Worm (Caenorhabditis elegans): ENCODE results near the gene T01H3.2.

DNA sequence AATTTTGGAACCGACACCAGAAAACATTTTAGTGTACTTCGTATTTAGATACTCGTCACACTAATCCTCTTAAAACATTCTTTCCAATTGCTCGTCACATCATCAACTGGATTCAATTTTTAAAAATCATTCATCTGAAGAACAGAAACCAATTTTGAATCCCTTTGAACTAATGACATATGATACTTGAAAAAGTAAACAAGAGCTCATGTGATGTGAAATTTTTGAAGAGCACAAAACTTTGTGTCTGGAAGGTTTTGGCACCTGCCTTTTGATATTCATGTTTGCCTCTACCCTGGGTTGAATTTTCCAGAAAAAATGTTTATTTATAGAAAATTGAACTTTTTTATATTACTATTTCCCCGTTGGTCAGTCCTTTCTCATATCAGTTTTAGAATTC lies 11.0 kb upstream of the T01H3.2 start:
- TF ChIP-seq pes-1 (GFP tag; IDR thresholded peaks at IDR 0.05) = no peak
- TF ChIP-seq B0310.2 (tag; optimal IDR thresholded peaks at IDR 0.05) = no peak
- TF ChIP-seq hmg-4 (GFP tag; optimal IDR thresholded peaks at IDR 0.05) = no peak

Measured in whole organism, early embryonic.